Fruit fly (Drosophila melanogaster) whole organism, prepupa: ENCODE measurements around the gene smg.

Experiments
- Blimp-1 ChIP-seq: fragments of 200-800 bp; sonication (Bioruptor generic); optimal IDR thresholded peaks from 3 replicates; lab custom pipeline; 2017; ENCODE audit warnings: missing biosample characterization, missing genetic modification characterization, mild to moderate bottlenecking, moderate library complexity, missing genetic modification reagents
- CG10631 ChIP-seq: fragments of 200-800 bp; sonication (Bioruptor generic); optimal IDR thresholded peaks from 2 replicates; lab custom pipeline; 2016; ENCODE audit warnings: missing biosample characterization, missing genetic modification characterization
- CG10669 ChIP-seq: fragments of 200-800 bp; sonication (Bioruptor generic); optimal IDR thresholded peaks from 3 replicates; lab custom pipeline; 2018; ENCODE audit warnings: missing biosample characterization, mild to moderate bottlenecking, missing genetic modification characterization, moderate library complexity
- CG11294 ChIP-seq: fragments of 200-800 bp; sonication (Bioruptor generic); IDR thresholded peaks from 2 replicates; pipeline ENCODE4 v1.3.6; 2022; ENCODE audit warnings: missing biosample characterization, missing genetic modification characterization
- CG11762 ChIP-seq: fragments of 200-800 bp; sonication (Bioruptor generic); optimal IDR thresholded peaks from 3 replicates; lab custom pipeline; 2016; ENCODE audit warnings: missing biosample characterization, missing genetic modification characterization; ENCODE audit not compliant: insufficient read depth
- CG11902 ChIP-seq: fragments of 200-800 bp; sonication (Bioruptor generic); optimal IDR thresholded peaks from 3 replicates; lab custom pipeline; 2016; ENCODE audit warnings: missing biosample characterization, missing genetic modification characterization
- CG15336 ChIP-seq: fragments of 200-800 bp; sonication (Bioruptor generic); IDR thresholded peaks from 2 replicates; pipeline ENCODE4 v1.3.6; 2022; ENCODE audit warnings: missing biosample characterization, missing genetic modification characterization
- CG1621 ChIP-seq: fragments of 200-800 bp; sonication (Bioruptor generic); optimal IDR thresholded peaks from 3 replicates; lab custom pipeline; 2018; ENCODE audit warnings: missing biosample characterization, mild to moderate bottlenecking, missing genetic modification characterization
- CG16779 ChIP-seq: fragments of 200-800 bp; sonication (Bioruptor generic); optimal IDR thresholded peaks from 3 replicates; lab custom pipeline; 2017; ENCODE audit warnings: missing biosample characterization, mild to moderate bottlenecking, missing genetic modification characterization
- CG3032 ChIP-seq: fragments of 200-800 bp; optimal IDR thresholded peaks from 2 replicates; lab custom pipeline; 2019; ENCODE audit warnings: missing biosample characterization, mild to moderate bottlenecking, missing genetic modification characterization, moderate library complexity
- CG31627 ChIP-seq: fragments of 200-800 bp; sonication (Bioruptor generic); optimal IDR thresholded peaks from 3 replicates; lab custom pipeline; 2016; ENCODE audit warnings: missing biosample characterization, missing genetic modification characterization
- CG32006 ChIP-seq: fragments of 200-800 bp; sonication (Bioruptor generic); optimal IDR thresholded peaks from 3 replicates; lab custom pipeline; 2017; ENCODE audit warnings: missing biosample characterization, mild to moderate bottlenecking, missing genetic modification characterization
- CG34406 ChIP-seq: fragments of 200-800 bp; sonication (Bioruptor generic); optimal IDR thresholded peaks from 3 replicates; lab custom pipeline; 2016; ENCODE audit warnings: missing biosample characterization, missing genetic modification characterization
- CG3919 ChIP-seq: fragments of 200-800 bp; sonication (Bioruptor generic); optimal IDR thresholded peaks from 3 replicates; lab custom pipeline; 2016; ENCODE audit warnings: missing biosample characterization, missing genetic modification characterization
- CG6276 ChIP-seq: fragments of 200-800 bp; sonication (Bioruptor generic); optimal IDR thresholded peaks from 2 replicates; lab custom pipeline; 2017; ENCODE audit warnings: missing biosample characterization, mild to moderate bottlenecking, missing genetic modification characterization
- CG6808 ChIP-seq: fragments of 200-800 bp; sonication (Bioruptor generic); optimal IDR thresholded peaks from 3 replicates; lab custom pipeline; 2017; ENCODE audit warnings: missing biosample characterization, missing genetic modification characterization, mild to moderate bottlenecking, moderate library complexity, missing genetic modification reagents
- CG6854 ChIP-seq: fragments of 200-800 bp; sonication (Bioruptor generic); optimal IDR thresholded peaks from 2 replicates; lab custom pipeline; 2017; ENCODE audit warnings: missing biosample characterization, mild to moderate bottlenecking, missing genetic modification characterization
- CG7368 ChIP-seq: fragments of 200-800 bp; sonication (Bioruptor generic); optimal IDR thresholded peaks from 3 replicates; lab custom pipeline; 2016; ENCODE audit warnings: missing biosample characterization, missing genetic modification characterization
- CG8119 ChIP-seq: fragments of 200-800 bp; sonication (Bioruptor generic); IDR thresholded peaks from 3 replicates; pipeline ENCODE4 v1.3.6; 2022; ENCODE audit warnings: missing biosample characterization, missing genetic modification characterization
- CG8319 ChIP-seq: fragments of 200-800 bp; sonication (Bioruptor generic); optimal IDR thresholded peaks from 3 replicates; lab custom pipeline; 2016; ENCODE audit warnings: missing biosample characterization, missing genetic modification characterization
- CG8632 ChIP-seq: fragments of 200-800 bp; sonication (Bioruptor generic); optimal IDR thresholded peaks from 3 replicates; lab custom pipeline; 2016; ENCODE audit warnings: missing biosample characterization, missing genetic modification characterization
- Eip75B ChIP-seq: fragments of 200-800 bp; sonication (Bioruptor generic); optimal IDR thresholded peaks from 3 replicates; lab custom pipeline; 2016; ENCODE audit warnings: missing biosample characterization, missing genetic modification characterization
- Eip78C ChIP-seq: fragments of 200-800 bp; sonication (Bioruptor generic); peaks from one replicate; lab custom pipeline; 2016; ENCODE audit warnings: missing biosample characterization, missing genetic modification characterization
- Ets96B ChIP-seq: fragments of 200-800 bp; optimal IDR thresholded peaks from 2 replicates; lab custom pipeline; 2019; ENCODE audit warnings: missing biosample characterization, mild to moderate bottlenecking, missing genetic modification characterization, moderate library complexity
- Gug ChIP-seq: fragments of 200-800 bp; sonication (Bioruptor generic); IDR thresholded peaks from 2 replicates; pipeline ENCODE4 v1.3.6; 2022; ENCODE audit warnings: missing biosample characterization, missing genetic modification characterization
- Hr39 ChIP-seq: fragments of 200-800 bp; sonication (Bioruptor generic); optimal IDR thresholded peaks from 2 replicates; lab custom pipeline; 2016; ENCODE audit warnings: missing biosample characterization, missing genetic modification characterization
- Hr4 ChIP-seq: fragments of 200-800 bp; sonication (Bioruptor generic); optimal IDR thresholded peaks from 3 replicates; lab custom pipeline; 2016; ENCODE audit warnings: missing biosample characterization, missing genetic modification characterization
- Met ChIP-seq: fragments of 200-800 bp; sonication (Bioruptor generic); optimal IDR thresholded peaks from 3 replicates; lab custom pipeline; 2016; ENCODE audit warnings: missing biosample characterization, missing genetic modification characterization
- OdsH ChIP-seq: fragments of 200-800 bp; sonication (Bioruptor generic); optimal IDR thresholded peaks from 3 replicates; lab custom pipeline; 2016; ENCODE audit warnings: missing biosample characterization, missing genetic modification characterization
- Sox102F ChIP-seq: fragments of 200-800 bp; sonication (Bioruptor generic); optimal IDR thresholded peaks from 2 replicates; lab custom pipeline; 2016; ENCODE audit warnings: missing biosample characterization, mild to moderate bottlenecking, missing genetic modification characterization
- Sox15 ChIP-seq: fragments of 200-800 bp; sonication (Bioruptor generic); optimal IDR thresholded peaks from 3 replicates; lab custom pipeline; 2016; ENCODE audit warnings: missing biosample characterization, missing genetic modification characterization
- acj6 ChIP-seq: fragments of 200-800 bp; sonication (Bioruptor generic); optimal IDR thresholded peaks from 3 replicates; lab custom pipeline; 2016; ENCODE audit warnings: missing biosample characterization, missing genetic modification characterization
- cyc ChIP-seq: fragments of 200-800 bp; sonication (Bioruptor generic); optimal IDR thresholded peaks from 3 replicates; lab custom pipeline; 2016; ENCODE audit warnings: missing biosample characterization, missing genetic modification characterization
- dsx ChIP-seq: fragments of 200-800 bp; optimal IDR thresholded peaks from 3 replicates; lab custom pipeline; 2019; ENCODE audit warnings: missing biosample characterization, mild to moderate bottlenecking, missing genetic modification characterization, moderate library complexity; ENCODE audit not compliant: poor library complexity, severe bottlenecking
- eg ChIP-seq: fragments of 200-800 bp; sonication (Bioruptor generic); IDR thresholded peaks from 3 replicates; pipeline ENCODE4 v1.3.6; 2022; ENCODE audit warnings: missing biosample characterization, missing genetic modification characterization
- esn ChIP-seq: fragments of 200-800 bp; sonication (Bioruptor generic); optimal IDR thresholded peaks from 2 replicates; lab custom pipeline; 2016; ENCODE audit warnings: missing biosample characterization, mild to moderate bottlenecking, missing genetic modification characterization, moderate library complexity
- fd59A ChIP-seq: fragments of 200-800 bp; sonication (Bioruptor generic); optimal IDR thresholded peaks from 2 replicates; lab custom pipeline; 2017; ENCODE audit warnings: missing biosample characterization, mild to moderate bottlenecking, missing genetic modification characterization, missing genetic modification reagents
- fd85E ChIP-seq: fragments of 200-800 bp; sonication (Bioruptor generic); optimal IDR thresholded peaks from 3 replicates; lab custom pipeline; 2016; ENCODE audit warnings: missing biosample characterization, missing genetic modification characterization
- fkh ChIP-seq: fragments of 200-800 bp; sonication (Bioruptor generic); optimal IDR thresholded peaks from 3 replicates; lab custom pipeline; 2017; ENCODE audit warnings: missing biosample characterization, mild to moderate bottlenecking, missing genetic modification characterization, moderate library complexity
- lz ChIP-seq: fragments of 200-800 bp; sonication (Bioruptor generic); optimal IDR thresholded peaks from 3 replicates; lab custom pipeline; 2016; ENCODE audit warnings: missing biosample characterization, missing genetic modification characterization
- net ChIP-seq: fragments of 200-800 bp; sonication (Bioruptor generic); optimal IDR thresholded peaks from 3 replicates; lab custom pipeline; 2016; ENCODE audit warnings: missing biosample characterization, missing genetic modification characterization
- salr ChIP-seq, 2 experiments: fragments of 200-800 bp; sonication (Bioruptor generic); optimal IDR thresholded peaks; 3 replicates each; lab custom pipeline; 2016 to 2018; ENCODE audit warnings: missing biosample characterization in 2 of 2, missing genetic modification characterization in 2 of 2, mild to moderate bottlenecking in 1 of 2
- ss ChIP-seq, 2 experiments: fragments of 200-800 bp; sonication (Bioruptor generic); optimal IDR thresholded peaks; 2 replicates in 1 of 2; 3 replicates in 1 of 2; lab custom pipeline; 2017 to 2018; ENCODE audit warnings: mild to moderate bottlenecking in 2 of 2, missing biosample characterization in 2 of 2, missing genetic modification characterization in 2 of 2, moderate library complexity in 1 of 2
- svp ChIP-seq: fragments of 200-800 bp; sonication (Bioruptor generic); peaks from one replicate; lab custom pipeline; 2016; ENCODE audit warnings: missing biosample characterization, missing genetic modification characterization
- topi ChIP-seq: fragments of 200-800 bp; sonication (Bioruptor generic); optimal IDR thresholded peaks from 3 replicates; lab custom pipeline; 2016; ENCODE audit warnings: missing biosample characterization, missing genetic modification characterization
- vri ChIP-seq: fragments of 200-800 bp; sonication (Bioruptor generic); optimal IDR thresholded peaks from 3 replicates; lab custom pipeline; 2016; ENCODE audit warnings: missing biosample characterization, mild to moderate bottlenecking, missing genetic modification characterization

Gene smg

dm6 chr3L:8956669-8957068 lies 41.1 kb downstream of the smg start, which contains the start of gene mRpL12:
Gene mRpL12, plus strand, starts transcription at chr3L:8956791.
- TF ChIP-seq lz (GFP tag; lab: Kevin White, UChicago) (no peak), CG34406 (no peak), CG31627 (GFP tag; lab: Kevin White, UChicago) (no peak), CG6854 (GFP tag; lab: Kevin White, UChicago) (no peak), fkh (GFP tag; lab: Kevin White, UChicago) (peak; percentile 61), CG8119 (GFP tag; lab: Robert Waterston, UW) (no peak)
- TF ChIP-seq, all 60 proteins: peak for 1

- peak; percentile 92 for TF ChIP-seq svp (GFP tag; lab: Kevin White, UChicago)
- no peak for TF ChIP-seq Hr39
- TF ChIP-seq, all 60 proteins: peak for 1
Measured at dm6 chr3L:8955199-8955598, 42.6 kb downstream of the smg start.

- TF ChIP-seq lz (GFP tag; lab: Kevin White, UChicago): peak; percentile 95
- no peak; the same call in 1 of the 2 replicates for TF ChIP-seq CG11294
- TF ChIP-seq ss (GFP tag; optimal IDR thresholded peaks at IDR 0.05; lab: Kevin White, UChicago): peak; percentile 89 to 92
- peak; percentile 93 for TF ChIP-seq cyc (GFP tag; lab: Kevin White, UChicago)
- peak; percentile 92 for TF ChIP-seq CG10631
- TF ChIP-seq CG3919 (GFP tag; lab: Kevin White, UChicago): peak; percentile 95
- TF ChIP-seq CG1621 (tag; lab: Kevin White, UChicago): peak; percentile 87
- peak; percentile 87 for TF ChIP-seq CG11762 (GFP tag; lab: Kevin White, UChicago)
- peak; percentile 93 for TF ChIP-seq CG34406
- peak; percentile 87 for TF ChIP-seq Hr39
- peak; percentile 92 for TF ChIP-seq CG32006 (GFP tag; lab: Kevin White, UChicago)
- peak; percentile 76 to 79 for TF ChIP-seq salr (GFP tag; optimal IDR thresholded peaks at IDR 0.05; lab: Kevin White, UChicago)
- TF ChIP-seq Hr4 (GFP tag; lab: Kevin White, UChicago): peak; percentile 78
- TF ChIP-seq CG11902 (GFP tag; lab: Kevin White, UChicago): peak; percentile 81
- TF ChIP-seq CG3032 (tag; lab: Kevin White, UChicago): peak; percentile 91
- TF ChIP-seq CG7368: peak; percentile 88
- TF ChIP-seq vri: peak; percentile 94
- TF ChIP-seq eg (GFP tag; lab: Robert Waterston, UW): peak; percentile 83
- TF ChIP-seq OdsH (GFP tag; lab: Kevin White, UChicago): peak; percentile 91
- peak; percentile 81 for TF ChIP-seq fd85E (GFP tag; lab: Kevin White, UChicago)
- peak; percentile 89 for TF ChIP-seq CG8632 (GFP tag; lab: Kevin White, UChicago)
- TF ChIP-seq net (GFP tag; lab: Kevin White, UChicago): peak; percentile 92
- peak; percentile 94 for TF ChIP-seq dsx (GFP tag; lab: Kevin White, UChicago)
- TF ChIP-seq CG8319 (GFP tag; lab: Kevin White, UChicago): peak; percentile 71
- peak; percentile 95 for TF ChIP-seq topi (GFP tag; lab: Kevin White, UChicago)
- TF ChIP-seq acj6 (GFP tag; lab: Kevin White, UChicago): peak; percentile 91
- TF ChIP-seq Gug: peak; percentile 77
- TF ChIP-seq esn (GFP tag; lab: Kevin White, UChicago): peak; percentile 97
- peak; percentile 94 for TF ChIP-seq svp (GFP tag; lab: Kevin White, UChicago)
- peak; percentile 89 for TF ChIP-seq CG10669 (GFP tag; lab: Kevin White, UChicago)
- no peak for TF ChIP-seq Met (GFP tag; lab: Kevin White, UChicago)
- TF ChIP-seq CG16779: peak; percentile 87
- peak; percentile 90 for TF ChIP-seq CG15336 (GFP tag; lab: Robert Waterston, UW)
- TF ChIP-seq CG6276 (GFP tag; lab: Kevin White, UChicago): no peak
- TF ChIP-seq Ets96B (tag; lab: Kevin White, UChicago): peak; percentile 92
- TF ChIP-seq Sox102F (GFP tag; lab: Kevin White, UChicago): peak; percentile 98
- TF ChIP-seq Eip75B (GFP tag; lab: Kevin White, UChicago): peak; percentile 91
- peak; percentile 90 for TF ChIP-seq CG6808 (GFP tag; lab: Kevin White, UChicago)
- TF ChIP-seq Sox15 (GFP tag; lab: Kevin White, UChicago): peak; percentile 79
- peak; percentile 78 for TF ChIP-seq fd59A (GFP tag; lab: Kevin White, UChicago)
- TF ChIP-seq Eip78C (GFP tag; lab: Kevin White, UChicago): peak; percentile 98
- TF ChIP-seq CG6854 (GFP tag; lab: Kevin White, UChicago): peak; percentile 95
- peak; percentile 66 for TF ChIP-seq fkh (GFP tag; lab: Kevin White, UChicago)
- peak; percentile 86 for TF ChIP-seq Blimp-1 (GFP tag; lab: Kevin White, UChicago)
- TF ChIP-seq CG31627 (GFP tag; lab: Kevin White, UChicago): peak; percentile 89
Measured at dm6 chr3L:8954648-8955033, 43.1 kb downstream of the smg start, which contains the start of gene GNBP3. Gene GNBP3, plus strand, starts transcription at chr3L:8955021.
